Fruit fly (Drosophila melanogaster) whole organism, embryonic: ENCODE measurements around the gene Pif1B.

ENCODE experiments used
- ATbp ChIP-seq: fragments of 200-800 bp; sonication (Bioruptor generic); optimal IDR thresholded peaks from 2 replicates; lab custom pipeline; 2017; ENCODE audit warnings: missing biosample characterization, mild to moderate bottlenecking, missing genetic modification characterization, missing genetic modification reagents
- Antp ChIP-seq: fragments of 200-800 bp; sonication (Bioruptor generic); optimal IDR thresholded peaks from 3 replicates; lab custom pipeline; 2016; ENCODE audit warnings: missing biosample characterization, missing genetic modification characterization
- Atf3 ChIP-seq: fragments of 200-800 bp; sonication (Bioruptor generic); optimal IDR thresholded peaks from 3 replicates; lab custom pipeline; 2016; ENCODE audit warnings: missing biosample characterization, missing genetic modification characterization
- CG11695 ChIP-seq: fragments of 200-800 bp; sonication (Bioruptor generic); IDR thresholded peaks from 3 replicates; pipeline ENCODE4 v1.3.6; 2022; ENCODE audit warnings: missing biosample characterization, missing genetic modification characterization
- CG12104 ChIP-seq: fragments of 200-800 bp; sonication (Bioruptor generic); optimal IDR thresholded peaks from 3 replicates; lab custom pipeline; 2016; ENCODE audit warnings: missing biosample characterization, missing genetic modification characterization
- CG12236 ChIP-seq: fragments of 200-800 bp; sonication (Bioruptor generic); optimal IDR thresholded peaks from 2 replicates; lab custom pipeline; 2016; ENCODE audit warnings: missing biosample characterization, missing genetic modification characterization
- CG12744 ChIP-seq: fragments of 200-800 bp; sonication (Bioruptor generic); optimal IDR thresholded peaks from 2 replicates; lab custom pipeline; 2016; ENCODE audit warnings: missing biosample characterization, missing genetic modification characterization
- CG12942 ChIP-seq: fragments of 200-800 bp; sonication (Bioruptor generic); optimal IDR thresholded peaks from 3 replicates; lab custom pipeline; 2016; ENCODE audit warnings: missing biosample characterization, missing genetic modification characterization
- CG13775 ChIP-seq: fragments of 200-800 bp; sonication (Bioruptor generic); optimal IDR thresholded peaks from 3 replicates; lab custom pipeline; 2017; ENCODE audit warnings: missing biosample characterization, mild to moderate bottlenecking, missing genetic modification characterization
- CG2120 ChIP-seq: fragments of 200-800 bp; sonication (Bioruptor generic); optimal IDR thresholded peaks from 3 replicates; lab custom pipeline; 2016; ENCODE audit warnings: missing biosample characterization, missing genetic modification characterization
- CG2678 ChIP-seq: fragments of 200-800 bp; sonication (Bioruptor generic); optimal IDR thresholded peaks from 3 replicates; lab custom pipeline; 2019; ENCODE audit warnings: missing biosample characterization, mild to moderate bottlenecking, missing genetic modification characterization, moderate library complexity
- CG31224 ChIP-seq: fragments of 200-800 bp; sonication (Bioruptor generic); IDR thresholded peaks from 2 replicates; pipeline ENCODE4 v1.3.6; 2022; ENCODE audit warnings: missing biosample characterization, missing genetic modification characterization
- CG32532 ChIP-seq: fragments of 200-800 bp; sonication (Bioruptor generic); IDR thresholded peaks from 2 replicates; pipeline ENCODE4 v1.3.6; 2022; ENCODE audit warnings: missing biosample characterization, missing genetic modification characterization
- CG33213 ChIP-seq: fragments of 200-800 bp; sonication (Bioruptor generic); optimal IDR thresholded peaks from 3 replicates; lab custom pipeline; 2016; ENCODE audit warnings: missing biosample characterization, missing genetic modification characterization
- CG4617 ChIP-seq: fragments of 200-800 bp; sonication (Bioruptor generic); optimal IDR thresholded peaks from 3 replicates; lab custom pipeline; 2016; ENCODE audit warnings: missing biosample characterization, missing genetic modification characterization, borderline replicate concordance
- CG4707 ChIP-seq: fragments of 200-800 bp; sonication (Bioruptor generic); optimal IDR thresholded peaks from 2 replicates; lab custom pipeline; 2018; ENCODE audit warnings: missing biosample characterization, mild to moderate bottlenecking, missing genetic modification characterization, moderate library complexity
- CG7372 ChIP-seq: fragments of 200-800 bp; sonication (Bioruptor generic); IDR thresholded peaks from 2 replicates; pipeline ENCODE4 v1.3.6; 2022; ENCODE audit warnings: missing biosample characterization, missing genetic modification characterization
- CG7839 ChIP-seq: fragments of 200-800 bp; sonication (Bioruptor generic); optimal IDR thresholded peaks from 3 replicates; lab custom pipeline; 2018; ENCODE audit warnings: missing biosample characterization, mild to moderate bottlenecking, missing genetic modification characterization, moderate library complexity
- CG7928 ChIP-seq: fragments of 200-800 bp; sonication (Bioruptor generic); optimal IDR thresholded peaks from 2 replicates; lab custom pipeline; 2017; ENCODE audit warnings: missing biosample characterization, mild to moderate bottlenecking, missing genetic modification characterization
- CG9437 ChIP-seq: fragments of 200-800 bp; sonication (Bioruptor generic); optimal IDR thresholded peaks from 2 replicates; lab custom pipeline; 2018; ENCODE audit warnings: missing biosample characterization, mild to moderate bottlenecking, missing genetic modification characterization
- CG9727 ChIP-seq: fragments of 200-800 bp; sonication (Bioruptor generic); optimal IDR thresholded peaks from 3 replicates; lab custom pipeline; 2017; ENCODE audit warnings: missing biosample characterization, mild to moderate bottlenecking, missing genetic modification characterization
- CG9876 ChIP-seq: fragments of 200-800 bp; sonication (Bioruptor generic); optimal IDR thresholded peaks from 2 replicates; lab custom pipeline; 2016; ENCODE audit warnings: missing biosample characterization, missing genetic modification characterization
- CHES-1-like ChIP-seq: fragments of 200-800 bp; sonication (Bioruptor generic); optimal IDR thresholded peaks from 2 replicates; lab custom pipeline; 2016; ENCODE audit warnings: missing biosample characterization, missing genetic modification characterization
- Dad ChIP-seq: fragments of 200-800 bp; sonication (Bioruptor generic); optimal IDR thresholded peaks from 3 replicates; lab custom pipeline; 2016; ENCODE audit warnings: missing biosample characterization, missing genetic modification characterization
- Dbx ChIP-seq: fragments of 200-800 bp; sonication (Bioruptor generic); IDR thresholded peaks from 3 replicates; pipeline ENCODE4 v1.3.6; 2022; ENCODE audit warnings: missing biosample characterization, missing genetic modification characterization
- Dek ChIP-seq: fragments of 200-800 bp; sonication (Bioruptor generic); optimal IDR thresholded peaks from 3 replicates; lab custom pipeline; 2019; ENCODE audit warnings: missing biosample characterization, mild to moderate bottlenecking, missing genetic modification characterization, moderate library complexity
- Dll ChIP-seq: fragments of 200-800 bp; sonication (Bioruptor generic); IDR thresholded peaks from 4 replicates; pipeline ENCODE4 v1.3.6; 2022; ENCODE audit warnings: missing biosample characterization, missing genetic modification characterization; ENCODE audit not compliant: partially characterized antibody
- E2f2 ChIP-seq: fragments of 200-800 bp; sonication (Bioruptor generic); IDR thresholded peaks from 2 replicates; pipeline ENCODE4 v1.3.6; 2022; ENCODE audit warnings: missing biosample characterization, missing genetic modification characterization
- Myb ChIP-seq: fragments of 200-800 bp; sonication (Bioruptor generic); optimal IDR thresholded peaks from 2 replicates; lab custom pipeline; 2016; ENCODE audit warnings: missing biosample characterization, missing genetic modification characterization
- Neu2 ChIP-seq: fragments of 200-800 bp; sonication (Bioruptor generic); optimal IDR thresholded peaks from 3 replicates; lab custom pipeline; 2016; ENCODE audit warnings: missing biosample characterization, missing genetic modification characterization, borderline replicate concordance
- Pdp1 ChIP-seq, 2 experiments: fragments of 200-800 bp; sonication (Bioruptor generic); optimal IDR thresholded peaks; 3 replicates each; lab custom pipeline; 2016; ENCODE audit warnings: missing biosample characterization in 2 of 2, missing genetic modification characterization in 2 of 2, mild to moderate bottlenecking in 1 of 2, moderate library complexity in 1 of 2
- Rfx ChIP-seq: fragments of 200-800 bp; sonication (Bioruptor generic); IDR thresholded peaks from 2 replicates; pipeline ENCODE4 v1.3.6; 2022; ENCODE audit warnings: missing biosample characterization, missing genetic modification characterization
- Scr ChIP-seq: fragments of 200-800 bp; sonication (Bioruptor generic); IDR thresholded peaks from 2 replicates; pipeline ENCODE4 v1.3.6; 2022; ENCODE audit warnings: missing biosample characterization, missing genetic modification characterization; ENCODE audit not compliant: partially characterized antibody
- Sry-β ChIP-seq: fragments of 200-800 bp; sonication (Bioruptor generic); optimal IDR thresholded peaks from 2 replicates; lab custom pipeline; 2018; ENCODE audit warnings: missing biosample characterization, mild to moderate bottlenecking, missing genetic modification characterization, moderate library complexity
- Stat92E ChIP-seq, 3 experiments: fragments of >200 bp in 2 of 3; fragments of 200-800 bp in 1 of 3; sonication (Bioruptor generic) in 1 of 3; optimal IDR thresholded peaks; 2 replicates each; lab custom pipeline; 2017 to 2019; ENCODE audit warnings: missing biosample characterization in 3 of 3, missing genetic modification characterization in 3 of 3, mild to moderate bottlenecking in 1 of 3, moderate library complexity in 1 of 3
- bbx ChIP-seq: fragments of 200-800 bp; sonication (Bioruptor generic); IDR thresholded peaks from 2 replicates; pipeline ENCODE4 v1.3.6; 2022; ENCODE audit warnings: missing biosample characterization, missing genetic modification characterization; ENCODE audit not compliant: partially characterized antibody
- corto ChIP-seq: fragments of 200-800 bp; sonication (Bioruptor generic); optimal IDR thresholded peaks from 2 replicates; lab custom pipeline; 2016; ENCODE audit warnings: missing biosample characterization, mild to moderate bottlenecking, missing genetic modification characterization, moderate library complexity
- gfzf ChIP-seq: fragments of 200-800 bp; sonication (Bioruptor generic); optimal IDR thresholded peaks from 2 replicates; lab custom pipeline; 2016; ENCODE audit warnings: missing biosample characterization, mild to moderate bottlenecking, missing genetic modification characterization, moderate library complexity
- grau ChIP-seq: fragments of 200-800 bp; optimal IDR thresholded peaks from 3 replicates; lab custom pipeline; 2019; ENCODE audit warnings: missing biosample characterization, mild to moderate bottlenecking, missing genetic modification characterization, moderate library complexity
- hkb ChIP-seq, 2 experiments: fragments of 200-800 bp in 1 of 2; fragments of >200 bp in 1 of 2; sonication (Bioruptor generic) in 1 of 2; IDR thresholded peaks in 1 of 2; optimal IDR thresholded peaks in 1 of 2; 2 replicates each; pipeline versions ENCODE4 v1.3.6 to Lab custom; 2017 to 2022; ENCODE audit warnings: missing biosample characterization in 1 of 2, missing genetic modification characterization in 1 of 2
- insv ChIP-seq, 2 experiments: fragments of 200-800 bp; sonication (Bioruptor generic); optimal IDR thresholded peaks; 3 replicates each; lab custom pipeline; 2016 to 2018; ENCODE audit warnings: missing biosample characterization in 2 of 2, missing genetic modification characterization in 2 of 2
- knrl ChIP-seq: fragments of 200-800 bp; sonication (Bioruptor generic); IDR thresholded peaks from 3 replicates; pipeline ENCODE4 v1.3.6; 2022; ENCODE audit warnings: missing biosample characterization, missing genetic modification characterization; ENCODE audit not compliant: partially characterized antibody
- maf-S ChIP-seq: fragments of 200-800 bp; sonication (Bioruptor generic); optimal IDR thresholded peaks from 2 replicates; lab custom pipeline; 2016; ENCODE audit warnings: missing biosample characterization, missing genetic modification characterization
- org-1 ChIP-seq: fragments of 200-800 bp; sonication (Bioruptor generic); optimal IDR thresholded peaks from 2 replicates; lab custom pipeline; 2017; ENCODE audit warnings: missing biosample characterization, missing genetic modification characterization
- phol ChIP-seq: fragments of 200-800 bp; sonication (Bioruptor generic); optimal IDR thresholded peaks from 3 replicates; lab custom pipeline; 2018; ENCODE audit warnings: missing biosample characterization, mild to moderate bottlenecking, missing genetic modification characterization, moderate library complexity
- pum ChIP-seq: fragments of 200-800 bp; sonication (Bioruptor generic); optimal IDR thresholded peaks from 2 replicates; lab custom pipeline; 2016; ENCODE audit warnings: missing biosample characterization, missing genetic modification characterization
- rib ChIP-seq: fragments of 200-800 bp; sonication (Bioruptor generic); IDR thresholded peaks from 2 replicates; pipeline ENCODE4 v1.3.6; 2022; ENCODE audit warnings: missing biosample characterization, missing genetic modification characterization
- ro ChIP-seq: fragments of 200-800 bp; sonication (Bioruptor generic); IDR thresholded peaks from 2 replicates; pipeline ENCODE4 v1.3.6; 2022; ENCODE audit warnings: missing biosample characterization, missing genetic modification characterization
- slbo ChIP-seq: fragments of 200-800 bp; sonication (Bioruptor generic); IDR thresholded peaks from 2 replicates; pipeline ENCODE4 v1.3.6; 2022; ENCODE audit warnings: missing biosample characterization, missing genetic modification characterization
- sob ChIP-seq: fragments of 200-800 bp; sonication (Bioruptor generic); IDR thresholded peaks from 2 replicates; pipeline ENCODE4 v1.3.6; 2022; ENCODE audit warnings: missing biosample characterization, missing genetic modification characterization
- vfl ChIP-seq: fragments of 200-800 bp; sonication (Bioruptor generic); optimal IDR thresholded peaks from 2 replicates; lab custom pipeline; 2016; ENCODE audit warnings: missing biosample characterization, missing genetic modification characterization

Gene Pif1B

dm6 chr3R:8726632-8727031 lies 74.3 kb downstream of the Pif1B start, which contains the start of gene CG8159:
Gene CG8159 (plus strand): TSS chr3R:8726854.
- no peak for TF ChIP-seq hkb (optimal IDR thresholded peaks at IDR 0.05; lab: Kevin White, UChicago)
- no peak for TF ChIP-seq hkb (GFP tag; IDR thresholded peaks at IDR 0.05; lab: Robert Waterston, UW)
- TF ChIP-seq CG12942: no peak
- TF ChIP-seq CG2678 (tag; lab: Kevin White, UChicago): no peak
- no peak for TF ChIP-seq Dad
- no peak for TF ChIP-seq Dll
- peak in 1 of 2 experiments; percentile 94 for TF ChIP-seq Pdp1 (GFP tag; optimal IDR thresholded peaks at IDR 0.05; lab: Kevin White, UChicago)
- no peak for TF ChIP-seq slbo
- no peak for TF ChIP-seq org-1 (GFP tag; lab: Kevin White, UChicago)
- TF ChIP-seq CG12744 (GFP tag; lab: Kevin White, UChicago): no peak
- no peak for TF ChIP-seq CHES-1-like (GFP tag; lab: Kevin White, UChicago)
- TF ChIP-seq CG2120 (GFP tag; lab: Kevin White, UChicago): peak; percentile 6
- TF ChIP-seq E2f2 (GFP tag; lab: Robert Waterston, UW): peak; percentile 68
- no peak for TF ChIP-seq phol (tag; lab: Kevin White, UChicago)
- TF ChIP-seq Dek: no peak
- TF ChIP-seq grau (tag; lab: Kevin White, UChicago): no peak
- no peak for TF ChIP-seq pum (GFP tag; lab: Kevin White, UChicago)
- no peak for TF ChIP-seq CG7372 (GFP tag; lab: Robert Waterston, UW)
- TF ChIP-seq Dbx (GFP tag; lab: Robert Waterston, UW): no peak
- TF ChIP-seq sob: no peak
- no peak for TF ChIP-seq CG32532 (GFP tag; lab: Robert Waterston, UW)
- no peak for TF ChIP-seq Sry-β (GFP tag; lab: Kevin White, UChicago)
- no peak for TF ChIP-seq CG7928
- TF ChIP-seq Antp (GFP tag; lab: Kevin White, UChicago): no peak
- TF ChIP-seq Neu2 (GFP tag; lab: Kevin White, UChicago): no peak
- TF ChIP-seq maf-S (GFP tag; lab: Kevin White, UChicago): no peak
- no peak for TF ChIP-seq ATbp (GFP tag; lab: Kevin White, UChicago)
- no peak for TF ChIP-seq knrl (GFP tag; lab: Robert Waterston, UW)
- TF ChIP-seq CG31224 (GFP tag; lab: Robert Waterston, UW): no peak
- TF ChIP-seq CG11695: no peak
- TF ChIP-seq rib (GFP tag; lab: Robert Waterston, UW): no peak
- TF ChIP-seq ro: no peak
- TF ChIP-seq CG13775 (GFP tag; lab: Kevin White, UChicago): no peak
- no peak for TF ChIP-seq CG12236 (GFP tag; lab: Kevin White, UChicago)
- no peak for TF ChIP-seq bbx
- 0 out of 2 replicates have a peak, but pooled peaks have one; percentile 15 for TF ChIP-seq Rfx
- no peak for TF ChIP-seq corto (GFP tag; lab: Kevin White, UChicago)
- no peak for TF ChIP-seq CG7839
- no peak for TF ChIP-seq Stat92E (GFP tag; optimal IDR thresholded peaks at IDR 0.05; lab: Kevin White, UChicago)
- no peak for TF ChIP-seq CG12104 (GFP tag; lab: Kevin White, UChicago)
- TF ChIP-seq vfl (GFP tag; lab: Kevin White, UChicago): no peak
- TF ChIP-seq Atf3 (GFP tag; lab: Kevin White, UChicago): no peak
- no peak for TF ChIP-seq CG33213 (GFP tag; lab: Kevin White, UChicago)
- TF ChIP-seq CG9727: no peak
- no peak for TF ChIP-seq Scr
- no peak for TF ChIP-seq CG4707 (GFP tag; lab: Kevin White, UChicago)
- no peak for TF ChIP-seq CG9437 (GFP tag; lab: Kevin White, UChicago)
- TF ChIP-seq Myb (GFP tag; lab: Kevin White, UChicago): peak; percentile 93
- peak; percentile 7 for TF ChIP-seq gfzf
- no peak for TF ChIP-seq CG9876 (GFP tag; lab: Kevin White, UChicago)
- peak in 1 of 2 experiments; percentile 90 for TF ChIP-seq insv (GFP tag; optimal IDR thresholded peaks at IDR 0.05; lab: Kevin White, UChicago)
- TF ChIP-seq CG4617: peak; percentile 62
